Worm (Caenorhabditis elegans) whole organism, L2 larva: ENCODE results near the gene nhr-179.

Experiments
- blmp-1 ChIP-seq: sonication (generic microtip); optimal IDR thresholded peaks from 2 replicates; lab custom pipeline; 2017; ENCODE audit warnings: missing genetic modification characterization, mild to moderate bottlenecking, missing compliant biosample characterization, antibody characterized with exemption, moderate library complexity; ENCODE audit not compliant: insufficient read depth
- ceh-82 ChIP-seq: fragments of 150-350 bp; optimal IDR thresholded peaks from 2 replicates; lab custom pipeline; 2014; ENCODE audit warnings: missing biosample characterization, missing genetic modification characterization
- lin-39 ChIP-seq: fragments of 150-350 bp; optimal IDR thresholded peaks from 2 replicates; lab custom pipeline; 2014; ENCODE audit warnings: missing biosample characterization, missing genetic modification reagents, missing genetic modification characterization
- nhr-77 ChIP-seq: fragments of 150-350 bp; optimal IDR thresholded peaks from 2 replicates; lab custom pipeline; 2014; ENCODE audit warnings: missing biosample characterization, missing genetic modification characterization

- no peak for TF ChIP-seq nhr-77 (tag; lab: Kevin White, UChicago)
- no peak for TF ChIP-seq lin-39 (tag; lab: Kevin White, UChicago)
- no peak for TF ChIP-seq blmp-1 (tag; lab: Kevin White, UChicago)
- TF ChIP-seq ceh-82 (tag; lab: Kevin White, UChicago) = no peak
These were observed 43.6 kb upstream of the nhr-179 start, which contains the start of gene irld-40 for ce11 chrV:1662270-1662669.
